Fruit fly (Drosophila melanogaster) whole organism, embryonic: ENCODE measurements around the gene CtBP.

ENCODE experiments used
- ATbp ChIP-seq: fragments of 200-800 bp; sonication (Bioruptor generic); optimal IDR thresholded peaks from 2 replicates; lab custom pipeline; 2017; ENCODE audit warnings: missing biosample characterization, mild to moderate bottlenecking, missing genetic modification characterization, missing genetic modification reagents
- B-H2 ChIP-seq: fragments of 200-800 bp; sonication (Bioruptor generic); optimal IDR thresholded peaks from 2 replicates; lab custom pipeline; 2018; ENCODE audit warnings: missing biosample characterization, mild to moderate bottlenecking, missing genetic modification characterization
- Bteb2 ChIP-seq: fragments of 200-800 bp; sonication (Bioruptor generic); optimal IDR thresholded peaks from 2 replicates; lab custom pipeline; 2016; ENCODE audit warnings: missing biosample characterization, missing genetic modification characterization
- C15 ChIP-seq: fragments of 200-800 bp; sonication (Bioruptor generic); IDR thresholded peaks from 3 replicates; pipeline ENCODE4 v1.3.6; 2022; ENCODE audit warnings: missing biosample characterization, missing genetic modification characterization
- CG10147 ChIP-seq: fragments of 200-800 bp; sonication (Bioruptor generic); optimal IDR thresholded peaks from 2 replicates; lab custom pipeline; 2019; ENCODE audit warnings: missing biosample characterization, mild to moderate bottlenecking, missing genetic modification characterization, moderate library complexity
- CG10267 ChIP-seq: fragments of 200-800 bp; sonication (Bioruptor generic); optimal IDR thresholded peaks from 2 replicates; lab custom pipeline; 2018; ENCODE audit warnings: missing biosample characterization, mild to moderate bottlenecking, missing genetic modification characterization, moderate library complexity
- CG10274 ChIP-seq: fragments of 200-800 bp; sonication (Bioruptor generic); optimal IDR thresholded peaks from 3 replicates; lab custom pipeline; 2017; ENCODE audit warnings: missing biosample characterization, mild to moderate bottlenecking, missing genetic modification characterization
- CG10543 ChIP-seq: fragments of 200-800 bp; sonication (Bioruptor generic); optimal IDR thresholded peaks from 3 replicates; lab custom pipeline; 2017; ENCODE audit warnings: missing biosample characterization, mild to moderate bottlenecking, missing genetic modification characterization, moderate library complexity
- CG12071 ChIP-seq: fragments of 200-800 bp; sonication (Bioruptor generic); optimal IDR thresholded peaks from 3 replicates; lab custom pipeline; 2018; ENCODE audit warnings: missing biosample characterization, mild to moderate bottlenecking, missing genetic modification characterization
- CG13624 ChIP-seq: fragments of 200-800 bp; sonication (Bioruptor generic); optimal IDR thresholded peaks from 2 replicates; lab custom pipeline; 2016; ENCODE audit warnings: missing biosample characterization, missing genetic modification characterization
- CG18619 ChIP-seq: fragments of 200-800 bp; sonication (Bioruptor generic); optimal IDR thresholded peaks from 3 replicates; lab custom pipeline; 2017; ENCODE audit warnings: missing biosample characterization, mild to moderate bottlenecking, missing genetic modification characterization
- CG34224 ChIP-seq: fragments of 200-800 bp; sonication (Bioruptor generic); IDR thresholded peaks from 3 replicates; pipeline ENCODE4 v1.3.6; 2022; ENCODE audit warnings: missing biosample characterization, missing genetic modification characterization; ENCODE audit not compliant: partially characterized antibody
- CG34422 ChIP-seq: fragments of 200-800 bp; sonication (Bioruptor generic); IDR thresholded peaks from 3 replicates; pipeline ENCODE4 v1.3.6; 2022; ENCODE audit warnings: missing biosample characterization, missing genetic modification characterization
- CG4730 ChIP-seq: fragments of 200-800 bp; sonication (Bioruptor generic); IDR thresholded peaks from 2 replicates; pipeline ENCODE4 v1.3.6; 2022; ENCODE audit warnings: missing biosample characterization, missing genetic modification characterization
- CG8290 ChIP-seq, 3 experiments: fragments of 200-800 bp; sonication (Bioruptor generic); optimal IDR thresholded peaks; 2 replicates each; lab custom pipeline; 2016 to 2019; ENCODE audit warnings: missing biosample characterization in 3 of 3, missing genetic modification characterization in 3 of 3, mild to moderate bottlenecking in 2 of 3, moderate library complexity in 1 of 3
- CG9215 ChIP-seq: fragments of 200-800 bp; sonication (Bioruptor generic); IDR thresholded peaks from 2 replicates; pipeline ENCODE4 v1.3.6; 2022; ENCODE audit warnings: missing biosample characterization, missing genetic modification characterization
- CG9797 ChIP-seq: fragments of 200-800 bp; sonication (Bioruptor generic); optimal IDR thresholded peaks from 3 replicates; lab custom pipeline; 2018; ENCODE audit warnings: missing biosample characterization, mild to moderate bottlenecking, missing genetic modification characterization
- CTCF ChIP-seq: fragments of 200-800 bp; sonication (Bioruptor generic); optimal IDR thresholded peaks from 2 replicates; lab custom pipeline; 2017; ENCODE audit warnings: missing biosample characterization, mild to moderate bottlenecking, missing genetic modification characterization, moderate library complexity
- CkIIα-i1 ChIP-seq: fragments of 200-800 bp; sonication (Bioruptor generic); IDR thresholded peaks from 2 replicates; pipeline ENCODE4 v1.3.6; 2022; ENCODE audit warnings: missing biosample characterization, missing genetic modification characterization
- D19B ChIP-seq: fragments of 200-800 bp; sonication (Bioruptor generic); optimal IDR thresholded peaks from 2 replicates; lab custom pipeline; 2017; ENCODE audit warnings: missing biosample characterization, mild to moderate bottlenecking, missing genetic modification characterization
- Doc2 ChIP-seq: fragments of 200-800 bp; sonication (Bioruptor generic); IDR thresholded peaks from 2 replicates; pipeline ENCODE4 v1.3.6; 2022; ENCODE audit warnings: missing biosample characterization, missing genetic modification characterization
- H15 ChIP-seq: fragments of 200-800 bp; sonication (Bioruptor generic); IDR thresholded peaks from 3 replicates; pipeline ENCODE4 v1.3.6; 2022; ENCODE audit warnings: missing biosample characterization, missing genetic modification characterization
- Lpt ChIP-seq: fragments of >200 bp; optimal IDR thresholded peaks from 2 replicates; lab custom pipeline; 2018; ENCODE audit warnings: missing biosample characterization, missing genetic modification characterization
- Myb ChIP-seq: fragments of 200-800 bp; sonication (Bioruptor generic); optimal IDR thresholded peaks from 2 replicates; lab custom pipeline; 2016; ENCODE audit warnings: missing biosample characterization, missing genetic modification characterization
- Rfx ChIP-seq: fragments of 200-800 bp; sonication (Bioruptor generic); IDR thresholded peaks from 2 replicates; pipeline ENCODE4 v1.3.6; 2022; ENCODE audit warnings: missing biosample characterization, missing genetic modification characterization
- Side ChIP-seq: fragments of 200-800 bp; sonication (Bioruptor generic); optimal IDR thresholded peaks from 2 replicates; lab custom pipeline; 2016; ENCODE audit warnings: missing biosample characterization, missing genetic modification characterization
- Sin3A ChIP-seq: fragments of >200 bp; optimal IDR thresholded peaks from 2 replicates; lab custom pipeline; 2018
- Stat92E ChIP-seq, 3 experiments: fragments of >200 bp in 2 of 3; fragments of 200-800 bp in 1 of 3; sonication (Bioruptor generic) in 1 of 3; optimal IDR thresholded peaks; 2 replicates each; lab custom pipeline; 2017 to 2019; ENCODE audit warnings: missing biosample characterization in 3 of 3, missing genetic modification characterization in 3 of 3, mild to moderate bottlenecking in 1 of 3, moderate library complexity in 1 of 3
- Taf1 ChIP-seq: fragments of 200-800 bp; sonication (Bioruptor generic); IDR thresholded peaks from 2 replicates; pipeline ENCODE4 v1.3.6; 2022; ENCODE audit warnings: missing biosample characterization, missing genetic modification characterization
- az2 ChIP-seq: fragments of 200-800 bp; sonication (Bioruptor generic); optimal IDR thresholded peaks from 3 replicates; lab custom pipeline; 2016; ENCODE audit warnings: missing biosample characterization, missing genetic modification characterization
- da ChIP-seq: fragments of 200-800 bp; sonication (Bioruptor generic); optimal IDR thresholded peaks from 2 replicates; lab custom pipeline; 2016; ENCODE audit warnings: missing biosample characterization, missing genetic modification characterization
- danr ChIP-seq: fragments of 200-800 bp; sonication (Bioruptor generic); IDR thresholded peaks from 2 replicates; pipeline ENCODE4 v1.3.6; 2022; ENCODE audit warnings: missing biosample characterization, missing genetic modification characterization
- dm ChIP-seq: fragments of 200-800 bp; sonication (Bioruptor generic); optimal IDR thresholded peaks from 3 replicates; lab custom pipeline; 2016; ENCODE audit warnings: missing biosample characterization, missing genetic modification characterization
- dmrt99B ChIP-seq: fragments of 200-800 bp; sonication (Bioruptor generic); optimal IDR thresholded peaks from 2 replicates; lab custom pipeline; 2018; ENCODE audit warnings: missing biosample characterization, mild to moderate bottlenecking, missing genetic modification characterization, moderate library complexity
- eve ChIP-seq, 2 experiments: fragments of >200 bp; optimal IDR thresholded peaks; 2 replicates each; lab custom pipeline; 2017; ENCODE audit warnings: missing biosample characterization in 2 of 2, missing genetic modification characterization in 2 of 2
- h ChIP-seq: fragments of >200 bp; optimal IDR thresholded peaks from 2 replicates; lab custom pipeline; 2017
- hb ChIP-seq: fragments of 200-800 bp; sonication (Bioruptor generic); IDR thresholded peaks from 3 replicates; pipeline ENCODE4 v1.3.6; 2022; ENCODE audit warnings: missing biosample characterization, missing genetic modification characterization; ENCODE audit not compliant: partially characterized antibody
- insv ChIP-seq, 2 experiments: fragments of 200-800 bp; sonication (Bioruptor generic); optimal IDR thresholded peaks; 3 replicates each; lab custom pipeline; 2016 to 2018; ENCODE audit warnings: missing biosample characterization in 2 of 2, missing genetic modification characterization in 2 of 2
- kah ChIP-seq: fragments of 200-800 bp; sonication (Bioruptor generic); optimal IDR thresholded peaks from 2 replicates; lab custom pipeline; 2018; ENCODE audit warnings: missing biosample characterization, mild to moderate bottlenecking, missing genetic modification characterization
- ken ChIP-seq: fragments of 200-800 bp; sonication (Bioruptor generic); IDR thresholded peaks from 3 replicates; pipeline ENCODE4 v1.3.6; 2022; ENCODE audit warnings: missing biosample characterization, missing genetic modification characterization
- klu ChIP-seq: fragments of 200-800 bp; sonication (Bioruptor generic); IDR thresholded peaks from 2 replicates; pipeline ENCODE4 v1.3.6; 2022; ENCODE audit warnings: missing biosample characterization, missing genetic modification characterization
- lilli ChIP-seq: fragments of 200-800 bp; sonication (Bioruptor generic); optimal IDR thresholded peaks from 3 replicates; lab custom pipeline; 2016; ENCODE audit warnings: missing biosample characterization, missing genetic modification characterization
- maf-S ChIP-seq: fragments of 200-800 bp; sonication (Bioruptor generic); optimal IDR thresholded peaks from 2 replicates; lab custom pipeline; 2016; ENCODE audit warnings: missing biosample characterization, missing genetic modification characterization
- pfk ChIP-seq: fragments of 200-800 bp; sonication (Bioruptor generic); optimal IDR thresholded peaks from 2 replicates; lab custom pipeline; 2018; ENCODE audit warnings: missing biosample characterization, mild to moderate bottlenecking, missing genetic modification characterization, moderate library complexity
- pnt ChIP-seq: fragments of 200-800 bp; sonication (Bioruptor generic); optimal IDR thresholded peaks from 3 replicates; lab custom pipeline; 2016; ENCODE audit warnings: missing biosample characterization, missing genetic modification characterization
- scrt ChIP-seq: fragments of 200-800 bp; sonication (Bioruptor generic); optimal IDR thresholded peaks from 2 replicates; lab custom pipeline; 2018; ENCODE audit warnings: missing biosample characterization, mild to moderate bottlenecking, missing genetic modification characterization, moderate library complexity
- sima ChIP-seq: fragments of 200-800 bp; sonication (Bioruptor generic); optimal IDR thresholded peaks from 2 replicates; lab custom pipeline; 2016; ENCODE audit warnings: missing biosample characterization, missing genetic modification characterization
- slp2 ChIP-seq: fragments of 200-800 bp; sonication (Bioruptor generic); optimal IDR thresholded peaks from 2 replicates; lab custom pipeline; 2016; ENCODE audit warnings: missing biosample characterization, missing genetic modification characterization
- sug ChIP-seq: fragments of 200-800 bp; optimal IDR thresholded peaks from 2 replicates; lab custom pipeline; 2019; ENCODE audit warnings: missing biosample characterization, mild to moderate bottlenecking, missing genetic modification characterization, moderate library complexity
- tio ChIP-seq: fragments of 200-800 bp; sonication (Bioruptor generic); optimal IDR thresholded peaks from 2 replicates; lab custom pipeline; 2017; ENCODE audit warnings: missing biosample characterization, missing genetic modification characterization, inconsistent platforms
- toy ChIP-seq: fragments of 200-800 bp; sonication (Bioruptor generic); IDR thresholded peaks from 2 replicates; pipeline ENCODE4 v1.3.6; 2022; ENCODE audit warnings: missing biosample characterization, missing genetic modification characterization
- yki ChIP-seq: fragments of >200 bp; optimal IDR thresholded peaks from 3 replicates; lab custom pipeline; 2018
- zen2 ChIP-seq: fragments of 200-800 bp; sonication (Bioruptor generic); IDR thresholded peaks from 3 replicates; pipeline ENCODE4 v1.3.6; 2022; ENCODE audit warnings: missing biosample characterization, missing genetic modification characterization; ENCODE audit not compliant: partially characterized antibody
- zf30C ChIP-seq: fragments of 200-800 bp; sonication (Bioruptor generic); optimal IDR thresholded peaks from 3 replicates; lab custom pipeline; 2018; ENCODE audit warnings: missing biosample characterization, mild to moderate bottlenecking, missing genetic modification characterization

CtBP gene

dm6 chr3R:13051298-13051723 lies 39.9 kb downstream of the CtBP start, which contains the start of gene CG7966 (continued):
- TF ChIP-seq CG34224 (GFP tag; lab: Robert Waterston, UW) (peak; percentile 14; the same call in 2 of the 3 replicates), lilli (GFP tag; lab: Kevin White, UChicago) (no peak), CG8290 (GFP tag; optimal IDR thresholded peaks at IDR 0.05; lab: Kevin White, UChicago) (no peak), CG8290 (tag; optimal IDR thresholded peaks at IDR 0.05; lab: Kevin White, UChicago) (no peak), hb (GFP tag; lab: Robert Waterston, UW) (no peak), pfk (GFP tag; lab: Kevin White, UChicago) (no peak), Stat92E (GFP tag; optimal IDR thresholded peaks at IDR 0.05; lab: Kevin White, UChicago) (no peak), Bteb2 (GFP tag; lab: Kevin White, UChicago) (no peak), B-H2 (GFP tag; lab: Kevin White, UChicago) (peak; percentile 42), CG9215 (no peak), dm (GFP tag; lab: Kevin White, UChicago) (no peak), maf-S (GFP tag; lab: Kevin White, UChicago) (no peak), CkIIα-i1 (GFP tag; lab: Robert Waterston, UW) (no peak), sima (GFP tag; lab: Kevin White, UChicago) (no peak), Myb (GFP tag; lab: Kevin White, UChicago) (no peak), CG12071 (GFP tag; lab: Kevin White, UChicago) (peak; percentile 10), Doc2 (GFP tag; lab: Robert Waterston, UW) (no peak), Sin3A (lab: Kevin White, UChicago) (no peak), zf30C (no peak), CG34422 (peak; percentile 47; the same call in 1 of the 3 replicates), D19B (GFP tag; lab: Kevin White, UChicago) (no peak), H15 (no peak), Taf1 (GFP tag; lab: Robert Waterston, UW) (no peak), dmrt99B (no peak), danr (no peak), Lpt (GFP tag; lab: Kevin White, UChicago) (no peak), h (lab: Kevin White, UChicago) (no peak), scrt (no peak), sug (tag; lab: Kevin White, UChicago) (peak; percentile 28), Side (GFP tag; lab: Kevin White, UChicago) (no peak), da (GFP tag; lab: Kevin White, UChicago) (no peak), CTCF (GFP tag; lab: Kevin White, UChicago) (peak; percentile 1), CG9797 (GFP tag; lab: Kevin White, UChicago) (no peak), pnt (GFP tag; lab: Kevin White, UChicago) (no peak), CG18619 (GFP tag; lab: Kevin White, UChicago) (no peak), slp2 (no peak), CG4730 (no peak), yki (lab: Kevin White, UChicago) (no peak), CG10274 (GFP tag; lab: Kevin White, UChicago) (no peak), CG10543 (GFP tag; lab: Kevin White, UChicago) (peak; percentile 5), CG10147 (GFP tag; lab: Kevin White, UChicago) (no peak), eve (GFP tag; optimal IDR thresholded peaks at IDR 0.05; lab: Kevin White, UChicago) (no peak), Rfx (GFP tag; lab: Robert Waterston, UW) (no peak), CG10267 (tag; lab: Kevin White, UChicago) (no peak), klu (GFP tag; lab: Robert Waterston, UW) (no peak), az2 (no peak), ATbp (GFP tag; lab: Kevin White, UChicago) (no peak), zen2 (GFP tag; lab: Robert Waterston, UW) (no peak), C15 (GFP tag; lab: Robert Waterston, UW) (no peak), CG13624 (GFP tag; lab: Kevin White, UChicago) (no peak), kah (GFP tag; lab: Kevin White, UChicago) (no peak), insv (GFP tag; optimal IDR thresholded peaks at IDR 0.05; lab: Kevin White, UChicago) (no peak), ken (GFP tag; lab: Robert Waterston, UW) (no peak), tio (GFP tag; lab: Kevin White, UChicago) (no peak), toy (GFP tag; lab: Robert Waterston, UW) (no peak)
